Worm (Caenorhabditis elegans): ENCODE data around the gene cng-3.

Gene cng-3

ce11 chrIV:9464345-9464783 is 16.5 kb downstream of the cng-3 start:
- TF ChIP-seq snpc-4 (tag; optimal IDR thresholded peaks at IDR 0.05) (peak; percentile 78), ama-1 (optimal IDR thresholded peaks at IDR 0.05) (peak; percentile 20), gmeb-1 (tag; optimal IDR thresholded peaks at IDR 0.05) (no peak)

ce11 chrIV:9459224-9459781 is 21.5 kb downstream of the cng-3 start, which contains the start of gene copb-2:
TSS of gene copb-2 (plus strand) at chrIV:9459731.
- TF ChIP-seq F13H6.1 (tag; optimal IDR thresholded peaks at IDR 0.05) (no peak), nhr-10 (tag; optimal IDR thresholded peaks at IDR 0.05) (no peak), lin-11 (tag; optimal IDR thresholded peaks at IDR 0.05) (peak; percentile 55), sma-3 (GFP tag; optimal IDR thresholded peaks at IDR 0.05) (peak; percentile 20), R02D3.7 (tag; optimal IDR thresholded peaks at IDR 0.05) (no peak), fos-1 (tag; optimal IDR thresholded peaks at IDR 0.05) (peak; percentile 20), C34F6.9 (tag; optimal IDR thresholded peaks at IDR 0.05) (peak; percentile 79), zag-1 (tag; optimal IDR thresholded peaks at IDR 0.05) (no peak), ama-1 (optimal IDR thresholded peaks at IDR 0.05) (peak; percentile 12), mab-5 (tag; optimal IDR thresholded peaks at IDR 0.05) (no peak), nhr-77 (tag; optimal IDR thresholded peaks at IDR 0.05) (no peak), unc-62 (GFP tag; optimal IDR thresholded peaks at IDR 0.05) (no peak), nhr-11 (tag; optimal IDR thresholded peaks at IDR 0.05) (no peak), ztf-1 (GFP tag; conservative IDR thresholded peaks at IDR 0.05) (no peak), ceh-16 (tag; optimal IDR thresholded peaks at IDR 0.05) (no peak), nhr-12 (tag; optimal IDR thresholded peaks at IDR 0.05) (no peak), ceh-82 (tag; optimal IDR thresholded peaks at IDR 0.05) (no peak), Y55F3AM.14 (GFP tag; optimal IDR thresholded peaks at IDR 0.05) (no peak), elt-3 (tag; optimal IDR thresholded peaks at IDR 0.05) (no peak), sma-9 (GFP tag; optimal IDR thresholded peaks at IDR 0.05) (peak; percentile 36), sma-9 (tag; optimal IDR thresholded peaks at IDR 0.05) (no peak), ztf-11 (tag; optimal IDR thresholded peaks at IDR 0.05) (no peak), aly-2 (tag; optimal IDR thresholded peaks at IDR 0.05) (no peak), snpc-4 (tag; optimal IDR thresholded peaks at IDR 0.05) (peak; percentile 67), skn-1 (tag; optimal IDR thresholded peaks at IDR 0.05) (no peak), nhr-21 (tag; optimal IDR thresholded peaks at IDR 0.05) (no peak), nhr-237 (tag; optimal IDR thresholded peaks at IDR 0.05) (no peak), egl-27 (tag; optimal IDR thresholded peaks at IDR 0.05) (no peak), gmeb-1 (tag; optimal IDR thresholded peaks at IDR 0.05) (peak; percentile 71), ztf-4 (tag; optimal IDR thresholded peaks at IDR 0.05) (no peak), unc-39 (tag; optimal IDR thresholded peaks at IDR 0.05) (no peak), lin-39 (tag; optimal IDR thresholded peaks at IDR 0.05) (no peak), mdl-1 (tag; optimal IDR thresholded peaks at IDR 0.05) (no peak), dmd-4 (tag; optimal IDR thresholded peaks at IDR 0.05) (no peak), blmp-1 (tag; optimal IDR thresholded peaks at IDR 0.05; ENCODE audit: insufficient read depth) (no peak), alr-1 (tag; optimal IDR thresholded peaks at IDR 0.05) (no peak), sem-4 (tag; optimal IDR thresholded peaks at IDR 0.05) (peak; percentile 4), nhr-129 (tag; optimal IDR thresholded peaks at IDR 0.05) (peak; percentile 28), mbf-1 (tag; optimal IDR thresholded peaks at IDR 0.05) (no peak), unc-55 (GFP tag; optimal IDR thresholded peaks at IDR 0.05) (peak; percentile 85), nhr-25 (tag; optimal IDR thresholded peaks at IDR 0.05) (peak; percentile 36), lsy-2 (tag; optimal IDR thresholded peaks at IDR 0.05) (peak; percentile 17 to 84), peb-1 (tag; optimal IDR thresholded peaks at IDR 0.05) (no peak), lin-13 (GFP tag; optimal IDR thresholded peaks at IDR 0.05) (peak; percentile 68), elt-1 (tag; optimal IDR thresholded peaks at IDR 0.05) (no peak), nhr-23 (tag; optimal IDR thresholded peaks at IDR 0.05) (no peak), nhr-6 (tag; optimal IDR thresholded peaks at IDR 0.05) (no peak), crh-2 (tag; optimal IDR thresholded peaks at IDR 0.05) (peak; percentile 93), ZK546.5 (tag; optimal IDR thresholded peaks at IDR 0.05) (no peak)
